Fruit fly (Drosophila melanogaster): ENCODE data around the gene Dnah3.

dm6 chr3L:4899117-4899516, 38.0 kb downstream of the Dnah3 start:
- no peak for TF ChIP-seq Ets98B (GFP tag; IDR thresholded peaks at IDR 0.05)
- TF ChIP-seq CG13204 (GFP tag; optimal IDR thresholded peaks at IDR 0.05): no peak
- no peak for TF ChIP-seq Snoo (tag; optimal IDR thresholded peaks at IDR 0.05)
- TF ChIP-seq CG12605 (GFP tag; IDR thresholded peaks at IDR 0.05): no peak
- no peak for TF ChIP-seq CG14655 (GFP tag; optimal IDR thresholded peaks at IDR 0.05)
- TF ChIP-seq fd96Ca (GFP tag; IDR thresholded peaks at IDR 0.05): no peak
- TF ChIP-seq CG32121 (GFP tag; IDR thresholded peaks at IDR 0.05): no peak
- no peak for TF ChIP-seq CG15710 (tag; optimal IDR thresholded peaks at IDR 0.05)
- TF ChIP-seq EcR (GFP tag; optimal IDR thresholded peaks at IDR 0.05): no peak
- no peak for TF ChIP-seq CG34367 (tag; optimal IDR thresholded peaks at IDR 0.05)
- TF ChIP-seq Pif1B (GFP tag; optimal IDR thresholded peaks at IDR 0.05): no peak
